Fruit fly (Drosophila melanogaster) whole organism, prepupa: ENCODE data around the gene Ca-beta.

Experiments
- Blimp-1 ChIP-seq: fragments of 200-800 bp; sonication (Bioruptor generic); optimal IDR thresholded peaks from 3 replicates; lab custom pipeline; 2017; ENCODE audit warnings: missing biosample characterization, missing genetic modification characterization, mild to moderate bottlenecking, moderate library complexity, missing genetic modification reagents
- CG16779 ChIP-seq: fragments of 200-800 bp; sonication (Bioruptor generic); optimal IDR thresholded peaks from 3 replicates; lab custom pipeline; 2017; ENCODE audit warnings: missing biosample characterization, mild to moderate bottlenecking, missing genetic modification characterization
- CG31627 ChIP-seq: fragments of 200-800 bp; sonication (Bioruptor generic); optimal IDR thresholded peaks from 3 replicates; lab custom pipeline; 2016; ENCODE audit warnings: missing biosample characterization, missing genetic modification characterization
- Ets96B ChIP-seq: fragments of 200-800 bp; optimal IDR thresholded peaks from 2 replicates; lab custom pipeline; 2019; ENCODE audit warnings: missing biosample characterization, mild to moderate bottlenecking, missing genetic modification characterization, moderate library complexity
- Gug ChIP-seq: fragments of 200-800 bp; sonication (Bioruptor generic); IDR thresholded peaks from 2 replicates; pipeline ENCODE4 v1.3.6; 2022; ENCODE audit warnings: missing biosample characterization, missing genetic modification characterization
- Lpt ChIP-seq: fragments of 200-800 bp; sonication (Bioruptor generic); optimal IDR thresholded peaks from 3 replicates; lab custom pipeline; 2016; ENCODE audit warnings: missing biosample characterization, missing genetic modification characterization
- Sox102F ChIP-seq: fragments of 200-800 bp; sonication (Bioruptor generic); optimal IDR thresholded peaks from 2 replicates; lab custom pipeline; 2016; ENCODE audit warnings: missing biosample characterization, mild to moderate bottlenecking, missing genetic modification characterization
- Sox15 ChIP-seq: fragments of 200-800 bp; sonication (Bioruptor generic); optimal IDR thresholded peaks from 3 replicates; lab custom pipeline; 2016; ENCODE audit warnings: missing biosample characterization, missing genetic modification characterization
- svp ChIP-seq: fragments of 200-800 bp; sonication (Bioruptor generic); peaks from one replicate; lab custom pipeline; 2016; ENCODE audit warnings: missing biosample characterization, missing genetic modification characterization
- topi ChIP-seq: fragments of 200-800 bp; sonication (Bioruptor generic); optimal IDR thresholded peaks from 3 replicates; lab custom pipeline; 2016; ENCODE audit warnings: missing biosample characterization, missing genetic modification characterization

DNA sequence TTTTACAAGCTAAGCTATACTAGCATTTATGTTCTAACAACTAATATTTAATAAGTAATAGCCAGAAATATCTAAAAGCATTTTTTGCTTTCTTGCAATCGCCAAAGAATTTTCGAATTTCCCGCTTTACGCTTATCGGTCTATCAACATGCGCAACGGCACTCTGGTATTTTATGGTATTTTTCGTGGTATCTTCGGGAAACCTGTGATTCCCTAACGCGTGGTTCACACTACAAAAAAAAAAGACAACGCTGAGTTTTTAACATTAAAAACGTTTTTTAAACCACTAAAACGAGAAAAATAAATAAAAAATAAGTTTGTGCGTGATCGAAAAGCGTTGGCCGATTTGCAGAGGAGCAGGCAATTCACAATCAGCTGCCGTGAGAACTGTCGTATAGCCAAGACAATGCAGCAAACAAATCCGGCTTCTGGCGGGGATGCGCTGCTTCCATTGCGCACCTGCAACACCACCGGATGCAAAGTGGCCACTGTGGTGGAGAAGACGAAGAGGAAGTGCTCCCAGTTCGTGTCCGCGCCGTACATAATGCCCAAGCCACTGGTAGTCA lies 24.4 kb downstream of the Ca-beta start, which contains the start of gene Boh2:
- no peak for TF ChIP-seq Sox102F (GFP tag; lab: Kevin White, UChicago)
- TF ChIP-seq CG16779: no peak
- no peak for TF ChIP-seq CG31627 (GFP tag; lab: Kevin White, UChicago)
- no peak for TF ChIP-seq Lpt (GFP tag; lab: Kevin White, UChicago)
- no peak for TF ChIP-seq Ets96B (tag; lab: Kevin White, UChicago)
- no peak for TF ChIP-seq topi (GFP tag; lab: Kevin White, UChicago)
- TF ChIP-seq Sox15 (GFP tag; lab: Kevin White, UChicago): no peak
- no peak for TF ChIP-seq svp
- no peak for TF ChIP-seq Blimp-1 (GFP tag; lab: Kevin White, UChicago)
- no peak for TF ChIP-seq Gug (GFP tag; lab: Robert Waterston, UW)
